Fruit fly (Drosophila melanogaster) whole organism, embryonic: ENCODE results near the gene ND-B18.
A peak's percentile ranks its signal among the peaks of the same experiment; 100 is the strongest.

Source experiments
- Atf6 ChIP-seq: fragments of 200-800 bp; sonication (Bioruptor generic); IDR thresholded peaks from 2 replicates; pipeline ENCODE4 v1.3.6; 2022; ENCODE audit warnings: missing biosample characterization, missing genetic modification characterization
- CG1024 ChIP-seq: fragments of 200-800 bp; sonication (Bioruptor generic); IDR thresholded peaks from 2 replicates; pipeline ENCODE4 v1.3.6; 2022; ENCODE audit warnings: missing biosample characterization, missing genetic modification characterization
- CG10321 ChIP-seq: fragments of 200-800 bp; sonication (Bioruptor generic); IDR thresholded peaks from 2 replicates; pipeline ENCODE4 v1.3.6; 2022; ENCODE audit warnings: missing biosample characterization, missing genetic modification characterization
- CG10959 ChIP-seq: fragments of 200-800 bp; sonication (Bioruptor generic); IDR thresholded peaks from 2 replicates; pipeline ENCODE4 v1.3.6; 2022; ENCODE audit warnings: missing biosample characterization, missing genetic modification characterization
- CG11247 ChIP-seq: fragments of 200-800 bp; sonication (Bioruptor generic); IDR thresholded peaks from 2 replicates; pipeline ENCODE4 v1.3.6; 2022; ENCODE audit warnings: missing biosample characterization, missing genetic modification characterization
- CG13894 ChIP-seq: fragments of 200-800 bp; sonication (Bioruptor generic); optimal IDR thresholded peaks from 3 replicates; lab custom pipeline; 2018; ENCODE audit warnings: missing biosample characterization, mild to moderate bottlenecking, missing genetic modification characterization, moderate library complexity
- CG14014 ChIP-seq: fragments of 200-800 bp; sonication (Bioruptor generic); IDR thresholded peaks from 2 replicates; pipeline ENCODE4 v1.3.6; 2022; ENCODE audit warnings: missing biosample characterization, missing genetic modification characterization
- CG14965 ChIP-seq: fragments of 200-800 bp; sonication (Bioruptor generic); optimal IDR thresholded peaks from 2 replicates; lab custom pipeline; 2016; ENCODE audit warnings: missing biosample characterization, missing genetic modification characterization, borderline replicate concordance
- CG15601 ChIP-seq: fragments of 200-800 bp; sonication (Bioruptor generic); optimal IDR thresholded peaks from 3 replicates; lab custom pipeline; 2019; ENCODE audit warnings: missing biosample characterization, mild to moderate bottlenecking, missing genetic modification characterization, moderate library complexity
- CG17829 ChIP-seq: fragments of 200-800 bp; optimal IDR thresholded peaks from 2 replicates; lab custom pipeline; 2019; ENCODE audit warnings: missing biosample characterization, mild to moderate bottlenecking, missing genetic modification characterization, moderate library complexity
- CG18262 ChIP-seq: fragments of 200-800 bp; optimal IDR thresholded peaks from 3 replicates; lab custom pipeline; 2019; ENCODE audit warnings: missing biosample characterization, mild to moderate bottlenecking, missing genetic modification characterization, moderate library complexity
- CG2712 ChIP-seq: fragments of 200-800 bp; optimal IDR thresholded peaks from 3 replicates; lab custom pipeline; 2019; ENCODE audit warnings: missing biosample characterization, mild to moderate bottlenecking, missing genetic modification characterization, moderate library complexity
- CG30403 ChIP-seq: fragments of 200-800 bp; sonication (Bioruptor generic); optimal IDR thresholded peaks from 3 replicates; lab custom pipeline; 2016; ENCODE audit warnings: missing biosample characterization, missing genetic modification characterization
- CG3281 ChIP-seq: fragments of 200-800 bp; sonication (Bioruptor generic); optimal IDR thresholded peaks from 3 replicates; lab custom pipeline; 2017; ENCODE audit warnings: missing biosample characterization, mild to moderate bottlenecking, missing genetic modification characterization
- CG33213 ChIP-seq: fragments of 200-800 bp; sonication (Bioruptor generic); optimal IDR thresholded peaks from 3 replicates; lab custom pipeline; 2016; ENCODE audit warnings: missing biosample characterization, missing genetic modification characterization
- CG4328 ChIP-seq: fragments of 200-800 bp; sonication (Bioruptor generic); optimal IDR thresholded peaks from 3 replicates; lab custom pipeline; 2017; ENCODE audit warnings: missing biosample characterization, missing genetic modification reagents, missing genetic modification characterization
- CG4360 ChIP-seq: fragments of 200-800 bp; sonication (Bioruptor generic); IDR thresholded peaks from 2 replicates; pipeline ENCODE4 v1.3.6; 2022; ENCODE audit warnings: missing biosample characterization, missing genetic modification characterization
- CG4617 ChIP-seq: fragments of 200-800 bp; sonication (Bioruptor generic); optimal IDR thresholded peaks from 3 replicates; lab custom pipeline; 2016; ENCODE audit warnings: missing biosample characterization, missing genetic modification characterization, borderline replicate concordance
- CG4820 ChIP-seq: fragments of 200-800 bp; sonication (Bioruptor generic); optimal IDR thresholded peaks from 3 replicates; lab custom pipeline; 2016; ENCODE audit warnings: missing biosample characterization, missing genetic modification characterization
- CG4854 ChIP-seq: fragments of 200-800 bp; sonication (Bioruptor generic); optimal IDR thresholded peaks from 2 replicates; lab custom pipeline; 2016; ENCODE audit warnings: missing biosample characterization, missing genetic modification characterization, inconsistent platforms
- CG6272 ChIP-seq: fragments of 200-800 bp; sonication (Bioruptor generic); IDR thresholded peaks from 2 replicates; pipeline ENCODE4 v1.3.6; 2022; ENCODE audit warnings: missing biosample characterization, missing genetic modification characterization
- CG9727 ChIP-seq: fragments of 200-800 bp; sonication (Bioruptor generic); optimal IDR thresholded peaks from 3 replicates; lab custom pipeline; 2017; ENCODE audit warnings: missing biosample characterization, mild to moderate bottlenecking, missing genetic modification characterization
- Doc2 ChIP-seq: fragments of 200-800 bp; sonication (Bioruptor generic); IDR thresholded peaks from 2 replicates; pipeline ENCODE4 v1.3.6; 2022; ENCODE audit warnings: missing biosample characterization, missing genetic modification characterization
- Eip74EF ChIP-seq, 2 experiments: fragments of 200-800 bp in 1 of 2; fragments of >200 bp in 1 of 2; sonication (Bioruptor generic) in 1 of 2; optimal IDR thresholded peaks; 2 replicates each; lab custom pipeline; 2017 to 2019; ENCODE audit warnings: missing biosample characterization in 2 of 2, missing genetic modification characterization in 2 of 2, mild to moderate bottlenecking in 1 of 2, moderate library complexity in 1 of 2
- Ets65A ChIP-seq: fragments of 200-800 bp; sonication (Bioruptor generic); peaks from one replicate; lab custom pipeline; 2016; ENCODE audit warnings: missing biosample characterization, missing genetic modification characterization
- GATAe ChIP-seq: fragments of 200-800 bp; sonication (Bioruptor generic); conservative IDR thresholded peaks from 2 replicates; pipeline ENCODE4 v1.3.6; 2022; ENCODE audit warnings: missing biosample characterization, missing genetic modification characterization
- H15 ChIP-seq: fragments of 200-800 bp; sonication (Bioruptor generic); IDR thresholded peaks from 3 replicates; pipeline ENCODE4 v1.3.6; 2022; ENCODE audit warnings: missing biosample characterization, missing genetic modification characterization
- NfI ChIP-seq: fragments of 200-800 bp; sonication (Bioruptor generic); optimal IDR thresholded peaks from 3 replicates; lab custom pipeline; 2018; ENCODE audit warnings: missing biosample characterization, mild to moderate bottlenecking, missing genetic modification characterization, moderate library complexity
- Pdp1 ChIP-seq, 2 experiments: fragments of 200-800 bp; sonication (Bioruptor generic); optimal IDR thresholded peaks; 3 replicates each; lab custom pipeline; 2016; ENCODE audit warnings: missing biosample characterization in 2 of 2, missing genetic modification characterization in 2 of 2, mild to moderate bottlenecking in 1 of 2, moderate library complexity in 1 of 2
- Scr ChIP-seq: fragments of 200-800 bp; sonication (Bioruptor generic); IDR thresholded peaks from 2 replicates; pipeline ENCODE4 v1.3.6; 2022; ENCODE audit warnings: missing biosample characterization, missing genetic modification characterization; ENCODE audit not compliant: partially characterized antibody
- Ssrp ChIP-seq: fragments of 200-800 bp; sonication (Bioruptor generic); optimal IDR thresholded peaks from 2 replicates; lab custom pipeline; 2018; ENCODE audit warnings: missing biosample characterization, mild to moderate bottlenecking, missing genetic modification characterization, moderate library complexity
- Taf1 ChIP-seq: fragments of 200-800 bp; sonication (Bioruptor generic); IDR thresholded peaks from 2 replicates; pipeline ENCODE4 v1.3.6; 2022; ENCODE audit warnings: missing biosample characterization, missing genetic modification characterization
- al ChIP-seq: fragments of 200-800 bp; sonication (Bioruptor generic); IDR thresholded peaks from 2 replicates; pipeline ENCODE4 v1.3.6; 2022; ENCODE audit warnings: missing biosample characterization, missing genetic modification characterization
- aop ChIP-seq: fragments of 200-800 bp; sonication (Bioruptor generic); IDR thresholded peaks from 2 replicates; pipeline ENCODE4 v1.3.6; 2022; ENCODE audit warnings: missing biosample characterization, missing genetic modification characterization
- bab2 ChIP-seq: fragments of 200-800 bp; sonication (Bioruptor generic); optimal IDR thresholded peaks from 2 replicates; lab custom pipeline; 2016; ENCODE audit warnings: missing biosample characterization, missing genetic modification characterization
- bigmax ChIP-seq: fragments of 200-800 bp; sonication (Bioruptor generic); optimal IDR thresholded peaks from 2 replicates; lab custom pipeline; 2018; ENCODE audit warnings: missing biosample characterization, mild to moderate bottlenecking, missing genetic modification characterization
- ci ChIP-seq: fragments of 200-800 bp; sonication (Bioruptor generic); IDR thresholded peaks from 3 replicates; pipeline ENCODE4 v1.3.6; 2022; ENCODE audit warnings: missing biosample characterization, missing genetic modification characterization
- croc ChIP-seq: fragments of 200-800 bp; sonication (Bioruptor generic); conservative IDR thresholded peaks from 3 replicates; pipeline ENCODE4 v1.3.6; 2022; ENCODE audit warnings: missing biosample characterization, missing genetic modification characterization
- dan ChIP-seq: fragments of 200-800 bp; sonication (Bioruptor generic); IDR thresholded peaks from 2 replicates; pipeline ENCODE4 v1.3.6; 2022; ENCODE audit warnings: missing biosample characterization, missing genetic modification characterization
- dm ChIP-seq: fragments of 200-800 bp; sonication (Bioruptor generic); optimal IDR thresholded peaks from 3 replicates; lab custom pipeline; 2016; ENCODE audit warnings: missing biosample characterization, missing genetic modification characterization
- fd102C ChIP-seq: fragments of 200-800 bp; sonication (Bioruptor generic); optimal IDR thresholded peaks from 2 replicates; lab custom pipeline; 2018; ENCODE audit warnings: missing biosample characterization, mild to moderate bottlenecking, missing genetic modification characterization, moderate library complexity
- fru ChIP-seq: fragments of >200 bp; optimal IDR thresholded peaks from 2 replicates; lab custom pipeline; 2017
- grau ChIP-seq: fragments of 200-800 bp; optimal IDR thresholded peaks from 3 replicates; lab custom pipeline; 2019; ENCODE audit warnings: missing biosample characterization, mild to moderate bottlenecking, missing genetic modification characterization, moderate library complexity
- ind ChIP-seq: fragments of 200-800 bp; sonication (Bioruptor generic); optimal IDR thresholded peaks from 3 replicates; lab custom pipeline; 2016; ENCODE audit warnings: missing biosample characterization, missing genetic modification characterization
- inv ChIP-seq: fragments of 200-800 bp; sonication (Bioruptor generic); IDR thresholded peaks from 2 replicates; pipeline ENCODE4 v1.3.6; 2022; ENCODE audit warnings: missing biosample characterization, missing genetic modification characterization; ENCODE audit not compliant: partially characterized antibody
- maf-S ChIP-seq: fragments of 200-800 bp; sonication (Bioruptor generic); optimal IDR thresholded peaks from 2 replicates; lab custom pipeline; 2016; ENCODE audit warnings: missing biosample characterization, missing genetic modification characterization
- p53 ChIP-seq: fragments of 200-800 bp; sonication (Bioruptor generic); optimal IDR thresholded peaks from 2 replicates; lab custom pipeline; 2016; ENCODE audit warnings: missing biosample characterization, missing genetic modification characterization
- pan ChIP-seq, 4 experiments: fragments of >200 bp in 3 of 4; fragments of 200-800 bp in 1 of 4; sonication (Bioruptor generic) in 1 of 4; optimal IDR thresholded peaks in 3 of 4; IDR thresholded peaks in 1 of 4; 2 replicates each; pipeline versions ENCODE4 v1.3.6 to Lab custom; 2017 to 2022; ENCODE audit warnings: missing biosample characterization in 2 of 4, missing genetic modification characterization in 2 of 4, mixed read lengths in 1 of 4
- sug ChIP-seq: fragments of 200-800 bp; optimal IDR thresholded peaks from 2 replicates; lab custom pipeline; 2019; ENCODE audit warnings: missing biosample characterization, mild to moderate bottlenecking, missing genetic modification characterization, moderate library complexity

ND-B18 gene

DNA sequence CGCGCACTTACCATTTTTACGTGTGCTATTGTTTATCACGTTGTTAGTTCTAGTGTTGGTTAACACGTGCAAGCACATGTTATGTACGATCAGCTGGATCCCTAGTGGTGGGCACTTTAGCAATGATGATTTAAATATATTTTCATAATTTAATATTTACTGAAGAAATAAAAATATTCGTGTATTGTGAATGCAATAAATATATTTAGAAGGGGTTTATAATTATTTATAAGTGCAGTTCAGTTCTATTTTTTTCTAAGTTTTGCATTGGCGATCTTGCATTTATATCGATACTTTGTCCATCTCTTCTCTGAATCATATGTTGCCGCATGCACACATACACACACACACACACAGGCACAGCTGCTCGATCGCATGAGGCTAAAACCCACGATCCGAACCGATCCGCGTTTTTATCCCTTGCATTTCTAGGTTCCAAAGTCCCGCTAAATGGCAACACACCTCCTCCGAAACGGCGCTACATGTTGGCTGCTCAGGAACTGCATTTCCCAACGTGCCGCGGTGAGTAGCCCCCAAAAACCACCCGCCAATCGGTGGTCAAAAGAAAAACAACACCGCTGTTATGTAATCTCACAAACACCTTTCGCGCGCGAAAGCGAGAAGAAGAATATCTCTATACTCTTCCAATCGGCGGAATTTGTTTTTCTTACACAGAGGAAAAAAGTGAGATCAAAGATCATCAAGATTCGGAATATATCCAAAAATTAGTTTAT lies 22.4 kb downstream of the ND-B18 start, which contains the start of the genes CG15027 and Dbct (continued):
- TF ChIP-seq pan (optimal IDR thresholded peaks at IDR 0.05; lab: Kevin White, UChicago) (no peak), pan (GFP tag; optimal IDR thresholded peaks at IDR 0.05 in 1 of 2, IDR thresholded peaks at IDR 0.05 in 1 of 2) (peak in 1 of 2 experiments; percentile 73), Atf6 (peak; percentile 49), CG17829 (tag; lab: Kevin White, UChicago) (peak; percentile 76), Eip74EF (GFP tag; optimal IDR thresholded peaks at IDR 0.05; lab: Kevin White, UChicago) (no peak), CG10321 (GFP tag; lab: Robert Waterston, UW) (no peak), CG4854 (no peak), Scr (GFP tag; lab: Robert Waterston, UW) (peak; percentile 84), croc (GFP tag; lab: Robert Waterston, UW) (peak; percentile 45), CG4328 (GFP tag; lab: Kevin White, UChicago) (peak; percentile 70), inv (peak; percentile 62), grau (peak; percentile 73), al (peak; percentile 64), Doc2 (GFP tag; lab: Robert Waterston, UW) (no peak), CG4360 (GFP tag; lab: Robert Waterston, UW) (no peak), CG11247 (GFP tag; lab: Robert Waterston, UW) (peak; percentile 26; the same call in 1 of the 2 replicates), p53 (GFP tag; lab: Kevin White, UChicago) (no peak), bigmax (GFP tag; lab: Kevin White, UChicago) (no peak), CG15601 (tag; lab: Kevin White, UChicago) (peak; percentile 47), NfI (GFP tag; lab: Kevin White, UChicago) (peak; percentile 55), ind (GFP tag; lab: Kevin White, UChicago) (peak; percentile 73), CG14014 (GFP tag; lab: Robert Waterston, UW) (peak; percentile 46; the same call in 1 of the 2 replicates), Ssrp (tag; lab: Kevin White, UChicago) (peak; percentile 61), CG1024 (peak; percentile 48; the same call in 1 of the 2 replicates), CG10959 (GFP tag; lab: Robert Waterston, UW) (0 out of 2 replicates have a peak, but pooled peaks have one; percentile 25), CG3281 (peak; percentile 35), CG2712 (peak; percentile 76), ci (GFP tag; lab: Robert Waterston, UW) (peak; percentile 71; the same call in 2 of the 3 replicates), CG30403 (peak; percentile 76), fd102C (no peak), CG6272 (GFP tag; lab: Robert Waterston, UW) (peak; percentile 74), CG18262 (tag; lab: Kevin White, UChicago) (peak; percentile 56), Taf1 (0 out of 2 replicates have a peak, but pooled peaks have one; percentile 28), maf-S (GFP tag; lab: Kevin White, UChicago) (no peak), Ets65A (peak; percentile 92), CG33213 (GFP tag; lab: Kevin White, UChicago) (no peak), fru (lab: Kevin White, UChicago) (no peak), aop (GFP tag; lab: Robert Waterston, UW) (0 out of 2 replicates have a peak, but pooled peaks have one; percentile 15), GATAe (no peak), CG9727 (GFP tag; lab: Kevin White, UChicago) (peak; percentile 73), CG4820 (GFP tag; lab: Kevin White, UChicago) (peak; percentile 44), bab2 (no peak), dan (no peak), CG13894 (tag; lab: Kevin White, UChicago) (peak; percentile 47), Pdp1 (GFP tag; optimal IDR thresholded peaks at IDR 0.05; lab: Kevin White, UChicago) (peak; percentile 32 to 99), CG4617 (peak; percentile 27), sug (tag; lab: Kevin White, UChicago) (peak; percentile 73), CG14965 (GFP tag; lab: Kevin White, UChicago) (no peak), H15 (GFP tag; lab: Robert Waterston, UW) (0 out of 3 replicates have a peak, but pooled peaks have one; percentile 43), dm (GFP tag; lab: Kevin White, UChicago) (peak; percentile 55)
